Worm (Caenorhabditis elegans) whole organism, mixed stage, embryonic: ENCODE data around the gene odr-2.

Experiments
- bed-3 ChIP-seq: fragments of 200-800 bp; sonication (Bioruptor generic); optimal IDR thresholded peaks from 3 replicates; lab custom pipeline; 2018; ENCODE audit warnings: mild to moderate bottlenecking, missing genetic modification characterization, moderate library complexity, missing compliant biosample characterization
- blmp-1 ChIP-seq: fragments of 150-350 bp; optimal IDR thresholded peaks from 2 replicates; lab custom pipeline; 2014; ENCODE audit warnings: missing biosample characterization, missing genetic modification characterization
- ceh-39 ChIP-seq: fragments of 150-350 bp; optimal IDR thresholded peaks from 2 replicates; lab custom pipeline; 2014; ENCODE audit warnings: missing biosample characterization, missing genetic modification characterization
- ceh-43 ChIP-seq: fragments of 200-800 bp; sonication (Bioruptor generic); optimal IDR thresholded peaks from 2 replicates; lab custom pipeline; 2018; ENCODE audit warnings: mild to moderate bottlenecking, missing genetic modification characterization, moderate library complexity, missing compliant biosample characterization
- ceh-83 ChIP-seq: fragments of 200-800 bp; sonication (Bioruptor generic); optimal IDR thresholded peaks from 2 replicates; lab custom pipeline; 2018; ENCODE audit warnings: mild to moderate bottlenecking, missing genetic modification characterization, missing compliant biosample characterization
- ces-1 ChIP-seq: fragments of 150-350 bp; optimal IDR thresholded peaks from 2 replicates; lab custom pipeline; 2014; ENCODE audit warnings: missing biosample characterization, missing genetic modification reagents, missing genetic modification characterization
- cnd-1 ChIP-seq: fragments of 200-800 bp; sonication (Bioruptor generic); optimal IDR thresholded peaks from 2 replicates; lab custom pipeline; 2018; ENCODE audit warnings: mild to moderate bottlenecking, missing genetic modification characterization, missing compliant biosample characterization
- drap-1 ChIP-seq: fragments of 200-800 bp; sonication (Bioruptor generic); optimal IDR thresholded peaks from 3 replicates; lab custom pipeline; 2018; ENCODE audit warnings: mild to moderate bottlenecking, missing genetic modification characterization, missing compliant biosample characterization
- elt-1 ChIP-seq: sonication (generic microtip); optimal IDR thresholded peaks from 2 replicates; lab custom pipeline; 2017; ENCODE audit warnings: missing genetic modification characterization, mild to moderate bottlenecking, missing compliant biosample characterization, antibody characterized with exemption, moderate library complexity, borderline replicate concordance; ENCODE audit not compliant: insufficient read depth
- elt-3 ChIP-seq: fragments of 150-350 bp; optimal IDR thresholded peaks from 2 replicates; lab custom pipeline; 2014; ENCODE audit warnings: missing biosample characterization, missing genetic modification characterization
- flh-1 ChIP-seq: fragments of 200-800 bp; sonication (Bioruptor generic); optimal IDR thresholded peaks from 2 replicates; lab custom pipeline; 2018; ENCODE audit warnings: mild to moderate bottlenecking, missing genetic modification characterization, moderate library complexity, missing compliant biosample characterization
- ham-2 ChIP-seq: fragments of 200-800 bp; sonication (Bioruptor generic); optimal IDR thresholded peaks from 2 replicates; lab custom pipeline; 2018; ENCODE audit warnings: mild to moderate bottlenecking, missing genetic modification characterization, missing compliant biosample characterization
- hlh-1 ChIP-seq: fragments of 150-350 bp; optimal IDR thresholded peaks from 2 replicates; lab custom pipeline; 2014; ENCODE audit warnings: missing biosample characterization, missing genetic modification reagents, missing genetic modification characterization
- lin-13 ChIP-seq: fragments of 150-350 bp; optimal IDR thresholded peaks from 2 replicates; lab custom pipeline; 2014; ENCODE audit warnings: missing biosample characterization, missing genetic modification characterization
- lin-32 ChIP-seq: fragments of 200-800 bp; sonication (Bioruptor generic); optimal IDR thresholded peaks from 2 replicates; lab custom pipeline; 2018; ENCODE audit warnings: mild to moderate bottlenecking, missing genetic modification characterization, missing compliant biosample characterization
- lsy-2 ChIP-seq: fragments of 150-350 bp; optimal IDR thresholded peaks from 2 replicates; lab custom pipeline; 2014; ENCODE audit warnings: missing biosample characterization, missing genetic modification characterization
- mab-5 ChIP-seq: fragments of 150-350 bp; optimal IDR thresholded peaks from 2 replicates; lab custom pipeline; 2014; ENCODE audit warnings: missing biosample characterization, missing genetic modification characterization
- mep-1 ChIP-seq: fragments of 150-350 bp; optimal IDR thresholded peaks from 2 replicates; lab custom pipeline; 2017; ENCODE audit warnings: missing biosample characterization, missing genetic modification reagents, missing genetic modification characterization, inconsistent platforms
- mls-2 ChIP-seq: sonication (generic microtip); optimal IDR thresholded peaks from 2 replicates; lab custom pipeline; 2016; ENCODE audit warnings: mild to moderate bottlenecking, missing genetic modification characterization, moderate library complexity, missing compliant biosample characterization
- nhr-2 ChIP-seq: fragments of 150-350 bp; optimal IDR thresholded peaks from 2 replicates; lab custom pipeline; 2014; ENCODE audit warnings: missing biosample characterization, missing genetic modification characterization
- nhr-237 ChIP-seq: fragments of 150-350 bp; optimal IDR thresholded peaks from 2 replicates; lab custom pipeline; 2014; ENCODE audit warnings: missing biosample characterization, missing genetic modification characterization
- pha-4 ChIP-seq: fragments of 150-350 bp; optimal IDR thresholded peaks from 2 replicates; lab custom pipeline; 2018; ENCODE audit warnings: missing biosample characterization, missing genetic modification reagents, missing genetic modification characterization
- snpc-4 ChIP-seq: fragments of 150-350 bp; optimal IDR thresholded peaks from 2 replicates; lab custom pipeline; 2014; ENCODE audit warnings: missing biosample characterization, missing genetic modification characterization
- sptf-1 ChIP-seq: sonication (generic microtip); optimal IDR thresholded peaks from 2 replicates; lab custom pipeline; 2017; ENCODE audit warnings: mild to moderate bottlenecking, missing genetic modification characterization, moderate library complexity, missing compliant biosample characterization
- tbx-8 ChIP-seq: fragments of 200-800 bp; sonication (Bioruptor generic); optimal IDR thresholded peaks from 2 replicates; lab custom pipeline; 2018; ENCODE audit warnings: mild to moderate bottlenecking, missing genetic modification characterization, moderate library complexity, missing compliant biosample characterization
- unc-120 ChIP-seq: sonication (generic microtip); optimal IDR thresholded peaks from 2 replicates; lab custom pipeline; 2017; ENCODE audit warnings: missing genetic modification characterization, missing compliant biosample characterization; ENCODE audit not compliant: poor library complexity, severe bottlenecking
- unc-39 ChIP-seq: fragments of 150-350 bp; optimal IDR thresholded peaks from 2 replicates; lab custom pipeline; 2014; ENCODE audit warnings: missing biosample characterization, missing genetic modification characterization
- unc-62 ChIP-seq: fragments of 150-350 bp; optimal IDR thresholded peaks from 2 replicates; lab custom pipeline; 2014; ENCODE audit warnings: missing biosample characterization, missing genetic modification reagents, missing genetic modification characterization
- zip-8 ChIP-seq: fragments of 150-350 bp; optimal IDR thresholded peaks from 2 replicates; lab custom pipeline; 2014; ENCODE audit warnings: missing biosample characterization, missing genetic modification characterization
- ztf-11 ChIP-seq: fragments of 150-350 bp; optimal IDR thresholded peaks from 2 replicates; lab custom pipeline; 2014; ENCODE audit warnings: missing biosample characterization, missing genetic modification characterization

The odr-2 gene

DNA sequence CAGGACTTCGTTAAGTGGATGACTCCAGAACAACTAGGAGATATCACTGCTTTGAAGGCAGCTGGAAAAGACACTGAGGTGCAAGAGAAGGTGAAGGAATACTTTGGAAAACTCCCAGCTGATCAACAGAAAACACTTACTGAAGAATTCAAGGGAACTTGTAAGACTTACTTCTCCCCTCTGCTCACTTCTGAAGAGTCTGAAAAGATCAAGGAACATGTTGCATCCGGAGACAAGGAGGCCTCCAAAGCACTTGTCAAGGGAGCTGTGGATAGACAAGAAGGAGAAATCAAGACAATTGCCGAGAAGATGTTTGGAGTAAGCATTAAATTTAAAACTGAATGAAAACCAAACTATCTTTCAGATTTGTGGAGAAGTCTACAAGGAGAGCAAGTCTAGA is 24.0 kb upstream of the odr-2 start:
- no peak for TF ChIP-seq hlh-1
- no peak for TF ChIP-seq ceh-39 (tag; lab: Kevin White, UChicago)
- TF ChIP-seq pha-4 (tag; lab: Kevin White, UChicago), result no peak
- no peak for TF ChIP-seq ceh-43
- TF ChIP-seq mab-5 (tag; lab: Kevin White, UChicago), result no peak
- no peak for TF ChIP-seq blmp-1 (tag; lab: Kevin White, UChicago)
- no peak for TF ChIP-seq drap-1 (GFP tag; lab: Kevin White, UChicago)
- TF ChIP-seq lin-32 (GFP tag; lab: Kevin White, UChicago), result no peak
- no peak for TF ChIP-seq sptf-1 (tag; lab: Kevin White, UChicago)
- no peak for TF ChIP-seq unc-39
- TF ChIP-seq unc-120, result no peak
- TF ChIP-seq, all 35 proteins: peak for 0

DNA sequence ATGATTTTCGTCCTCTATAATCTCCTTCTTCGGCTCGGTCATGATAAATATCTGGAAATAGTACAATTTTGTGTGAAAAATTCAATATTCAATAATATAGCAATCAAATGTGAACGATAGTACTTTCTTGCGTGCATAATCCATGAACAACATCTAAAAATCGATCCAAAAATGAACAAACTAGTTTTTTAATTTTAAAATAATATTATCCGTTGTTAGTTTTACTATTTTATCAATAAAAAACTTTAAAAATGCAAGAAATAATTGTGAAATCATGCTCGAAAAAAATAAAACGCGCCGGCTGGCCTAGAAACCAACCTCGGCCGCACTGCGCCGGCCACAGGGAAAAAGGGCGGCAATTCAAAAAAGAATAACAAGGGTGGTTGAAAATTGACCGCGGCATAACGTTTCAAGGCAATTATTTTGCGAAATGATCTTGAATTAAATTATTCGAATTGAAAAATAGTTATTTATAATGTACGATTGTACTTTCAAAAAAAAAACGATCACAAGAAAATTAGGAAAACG is 18.7 kb upstream of the odr-2 start, which contains the start of gene mys-1:
Gene mys-1 (minus strand): TSS at position 51 of the 528 bp plus-strand sequence.
- TF ChIP-seq sptf-1 (tag; lab: Kevin White, UChicago) (peak; percentile 22), ceh-83 (GFP tag; lab: Kevin White, UChicago) (no peak), ceh-39 (tag; lab: Kevin White, UChicago) (no peak), lsy-2 (tag; lab: Kevin White, UChicago) (peak; percentile 51), lin-13 (tag; lab: Kevin White, UChicago) (peak; percentile 2), elt-1 (no peak)

DNA sequence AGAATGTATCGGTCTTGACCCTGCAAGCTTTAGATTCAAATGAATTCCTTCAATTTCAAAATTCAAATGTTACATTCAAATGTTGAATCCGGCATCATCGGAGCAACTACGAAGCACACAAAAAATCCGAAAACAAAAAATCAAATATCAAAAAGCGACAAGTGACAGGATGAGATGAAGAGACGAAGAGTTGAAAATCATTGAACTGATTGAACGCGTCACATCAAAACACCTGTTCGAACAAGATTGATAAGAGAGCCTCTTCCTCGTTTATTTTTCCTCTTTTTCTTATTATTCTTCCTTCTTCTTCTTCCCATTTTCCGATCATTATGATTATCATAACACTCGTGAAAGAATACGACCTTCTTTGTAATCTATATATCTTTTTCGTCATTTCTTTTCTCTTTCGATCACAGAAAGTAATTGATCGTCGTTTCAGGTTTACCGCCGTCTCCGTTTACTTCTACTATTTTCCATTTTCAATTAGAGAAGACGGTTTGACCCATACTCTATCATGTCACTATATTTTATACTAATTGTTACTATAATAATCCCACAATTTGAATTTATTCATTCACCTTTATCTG is 17.7 kb upstream of the odr-2 start, which contains the start of gene VC5.2:
Gene VC5.2 (plus strand): TSS at position 439 of the 587 bp plus-strand sequence.
- TF ChIP-seq pha-4 (tag; lab: Kevin White, UChicago), result no peak
- no peak for TF ChIP-seq ceh-43
- TF ChIP-seq nhr-237 (tag; lab: Kevin White, UChicago), result no peak
- peak; percentile 91 for TF ChIP-seq unc-62 (GFP tag; lab: Kevin White, UChicago)

DNA sequence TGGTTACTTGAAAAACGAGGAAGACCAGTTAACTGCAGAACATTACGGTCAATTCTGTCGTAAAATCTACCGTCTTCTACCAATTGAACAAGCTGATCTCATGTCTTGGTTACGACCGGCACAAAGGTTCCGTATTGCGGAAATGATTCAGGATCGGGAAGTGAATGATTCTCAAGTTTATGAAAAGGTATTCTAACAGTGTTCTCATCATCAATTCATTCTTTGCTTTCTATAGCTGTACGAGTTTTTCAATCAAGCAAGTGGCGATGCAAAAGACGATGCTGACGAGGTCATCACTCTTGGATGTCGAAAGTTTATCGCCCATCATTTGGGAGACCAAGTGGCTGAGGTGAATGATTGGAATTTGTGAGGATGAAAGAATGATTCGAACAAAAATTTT is 16.0 kb upstream of the odr-2 start:
- TF ChIP-seq zip-8 (tag; lab: Kevin White, UChicago) (no peak), elt-3 (tag; lab: Kevin White, UChicago) (no peak), lin-32 (GFP tag; lab: Kevin White, UChicago) (no peak), nhr-2 (no peak), mep-1 (tag; lab: Kevin White, UChicago) (no peak), unc-39 (no peak), bed-3 (no peak), drap-1 (GFP tag; lab: Kevin White, UChicago) (no peak), unc-62 (GFP tag; lab: Kevin White, UChicago) (no peak), lin-13 (tag; lab: Kevin White, UChicago) (no peak), cnd-1 (tag; lab: Kevin White, UChicago) (no peak), pha-4 (tag; lab: Kevin White, UChicago) (no peak), blmp-1 (tag; lab: Kevin White, UChicago) (no peak), nhr-237 (tag; lab: Kevin White, UChicago) (no peak), mab-5 (tag; lab: Kevin White, UChicago) (no peak), ztf-11 (no peak), lsy-2 (tag; lab: Kevin White, UChicago) (no peak)

DNA sequence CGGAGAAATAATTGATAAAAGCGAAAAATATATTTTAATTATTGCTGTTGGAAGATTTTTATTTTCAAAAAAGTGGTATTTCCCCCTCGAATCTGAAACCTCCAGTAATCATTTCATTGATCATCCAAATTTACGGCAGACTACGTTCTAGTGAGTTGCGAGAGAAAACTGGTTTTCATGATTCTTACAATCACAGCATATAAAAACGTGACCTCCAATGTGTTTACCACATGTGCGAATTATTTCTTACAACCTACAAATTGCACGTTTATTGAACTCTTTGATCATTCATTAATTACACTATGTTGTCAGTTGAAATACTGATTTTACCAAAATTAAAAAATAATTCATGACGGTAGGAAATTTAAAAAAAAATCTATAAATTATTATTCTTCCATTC is 14.1 kb upstream of the odr-2 start:
- TF ChIP-seq lin-13 (tag; lab: Kevin White, UChicago) (no peak), ztf-11 (no peak), mls-2 (tag; lab: Kevin White, UChicago) (no peak), pha-4 (tag; lab: Kevin White, UChicago) (no peak), elt-1 (no peak), snpc-4 (tag; lab: Kevin White, UChicago) (no peak), tbx-8 (GFP tag; lab: Kevin White, UChicago) (no peak), flh-1 (no peak)

DNA sequence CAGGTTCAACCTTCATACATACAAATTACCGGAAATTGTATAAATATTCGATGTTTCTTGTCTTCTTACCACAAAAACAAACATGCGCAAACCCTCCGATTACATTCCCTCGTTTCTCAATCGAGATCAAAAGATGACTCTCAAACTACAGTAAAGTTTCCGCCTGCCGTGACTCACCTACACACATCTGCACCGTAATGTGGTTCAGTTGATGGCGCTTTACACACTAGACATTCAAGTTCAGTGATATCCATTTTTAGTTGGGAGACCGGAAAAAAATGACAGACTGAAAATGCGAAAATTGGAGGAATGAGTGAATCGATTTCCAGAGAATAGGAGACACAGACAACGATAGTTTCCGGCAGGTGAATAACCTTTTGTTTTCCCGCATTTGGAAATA is 12.1 kb upstream of the odr-2 start, which contains the start of gene nhr-286:
Gene nhr-286 (minus strand): TSS at position 324 of the 400 bp plus-strand sequence.
- TF ChIP-seq lsy-2 (tag; lab: Kevin White, UChicago) (no peak), bed-3 (no peak), tbx-8 (GFP tag; lab: Kevin White, UChicago) (no peak), elt-1 (no peak), nhr-2 (no peak), snpc-4 (tag; lab: Kevin White, UChicago) (no peak), hlh-1 (no peak), ces-1 (GFP tag; lab: Kevin White, UChicago) (no peak), ham-2 (GFP tag; lab: Kevin White, UChicago) (no peak), flh-1 (no peak), pha-4 (tag; lab: Kevin White, UChicago) (no peak)
